Fruit fly (Drosophila melanogaster): ENCODE measurements around the gene ocn.

Gene ocn

dm6 chr3R:30004648-30005047, 32.9 kb downstream of the ocn start, which contains the start of the genes Nlp and Nph:
Gene Nlp, plus strand, starts transcription at chr3R:30004785.
Gene Nph, minus strand, starts transcription at chr3R:30004861.
- peak; percentile 76 for TF ChIP-seq Myc (optimal IDR thresholded peaks at IDR 0.05)
- no peak for TF ChIP-seq N (GFP tag; optimal IDR thresholded peaks at IDR 0.05)
- peak; percentile 25 for TF ChIP-seq psq (GFP tag; optimal IDR thresholded peaks at IDR 0.05)
- TF ChIP-seq Rel (GFP tag; optimal IDR thresholded peaks at IDR 0.05) = no peak
- peak; percentile 36 for TF ChIP-seq Rel (tag; optimal IDR thresholded peaks at IDR 0.05)
- TF ChIP-seq lola (GFP tag; optimal IDR thresholded peaks at IDR 0.05) = no peak
- peak; percentile 54 for TF ChIP-seq h (GFP tag; optimal IDR thresholded peaks at IDR 0.05)
- TF ChIP-seq CG9705 (GFP tag; optimal IDR thresholded peaks at IDR 0.05) = no peak
- TF ChIP-seq CrebA (GFP tag; optimal IDR thresholded peaks at IDR 0.05; ENCODE audit: borderline replicate concordance) = no peak
- peak; percentile 39 for TF ChIP-seq br (GFP tag; optimal IDR thresholded peaks at IDR 0.05)
- TF ChIP-seq Sp1 (GFP tag; optimal IDR thresholded peaks at IDR 0.05) = peak; percentile 37
- TF ChIP-seq rgr (GFP tag; optimal IDR thresholded peaks at IDR 0.05) = peak; percentile 50
- peak; percentile 29 for TF ChIP-seq HLH106 (tag; optimal IDR thresholded peaks at IDR 0.05)
- peak; percentile 0 for TF ChIP-seq OdsH (GFP tag; optimal IDR thresholded peaks at IDR 0.05)
- no peak for TF ChIP-seq GATAd (GFP tag; optimal IDR thresholded peaks at IDR 0.05)
- TF ChIP-seq brk (GFP tag; optimal IDR thresholded peaks at IDR 0.05) = no peak
- TF ChIP-seq sage (GFP tag; optimal IDR thresholded peaks at IDR 0.05) = no peak
- peak in 1 of 2 experiments; percentile 18 for TF ChIP-seq foxo (GFP tag; optimal IDR thresholded peaks at IDR 0.05)

- no peak for TF ChIP-seq Myc (optimal IDR thresholded peaks at IDR 0.05)
- no peak for TF ChIP-seq CrebA (GFP tag; optimal IDR thresholded peaks at IDR 0.05; ENCODE audit: borderline replicate concordance)
- TF ChIP-seq GATAd (GFP tag; optimal IDR thresholded peaks at IDR 0.05) = no peak
- no peak for TF ChIP-seq OdsH (GFP tag; optimal IDR thresholded peaks at IDR 0.05)
- no peak for TF ChIP-seq dl (GFP tag; optimal IDR thresholded peaks at IDR 0.05; ENCODE audit: insufficient read depth in 1 of 2, partially characterized antibody in 2 of 2)
- no peak for TF ChIP-seq Abd-B (GFP tag; optimal IDR thresholded peaks at IDR 0.05)
- no peak for TF ChIP-seq lola (GFP tag; optimal IDR thresholded peaks at IDR 0.05)
- no peak for TF ChIP-seq rgr (GFP tag; optimal IDR thresholded peaks at IDR 0.05)
- no peak for TF ChIP-seq Sp1 (GFP tag; optimal IDR thresholded peaks at IDR 0.05)
- TF ChIP-seq N (GFP tag; optimal IDR thresholded peaks at IDR 0.05) = no peak
Observed at dm6 chr3R:30000286-30000685, 37.2 kb downstream of the ocn start, which contains the start of gene Tace. Gene Tace, plus strand, starts transcription at chr3R:30000530.

dm6 chr3R:29999495-29999894, 38.0 kb downstream of the ocn start, which contains the start of gene CG34298:
Gene CG34298, plus strand, starts transcription at chr3R:29999795.
- TF ChIP-seq CrebA (GFP tag; optimal IDR thresholded peaks at IDR 0.05; ENCODE audit: borderline replicate concordance) (no peak), brk (GFP tag; optimal IDR thresholded peaks at IDR 0.05) (no peak), Vsx2 (GFP tag; optimal IDR thresholded peaks at IDR 0.05; ENCODE audit: partially characterized antibody) (no peak), rgr (GFP tag; optimal IDR thresholded peaks at IDR 0.05) (no peak), woc (GFP tag; optimal IDR thresholded peaks at IDR 0.05) (no peak), Abd-B (GFP tag; optimal IDR thresholded peaks at IDR 0.05) (no peak), sv (GFP tag; optimal IDR thresholded peaks at IDR 0.05) (no peak), ey (GFP tag; optimal IDR thresholded peaks at IDR 0.05) (no peak), Hr78 (GFP tag; optimal IDR thresholded peaks at IDR 0.05) (no peak), Myc (optimal IDR thresholded peaks at IDR 0.05) (no peak), h (GFP tag; optimal IDR thresholded peaks at IDR 0.05) (no peak), tai (GFP tag; optimal IDR thresholded peaks at IDR 0.05) (no peak), psq (GFP tag; optimal IDR thresholded peaks at IDR 0.05) (no peak)

- TF ChIP-seq OdsH (GFP tag; optimal IDR thresholded peaks at IDR 0.05) (peak; percentile 54), woc (GFP tag; optimal IDR thresholded peaks at IDR 0.05) (no peak), Rel (GFP tag; optimal IDR thresholded peaks at IDR 0.05) (no peak), Rel (tag; optimal IDR thresholded peaks at IDR 0.05) (peak; percentile 67), Myc (optimal IDR thresholded peaks at IDR 0.05) (peak; percentile 28), HLH106 (tag; optimal IDR thresholded peaks at IDR 0.05) (peak; percentile 7), ey (GFP tag; optimal IDR thresholded peaks at IDR 0.05) (peak; percentile 51), fru (GFP tag; optimal IDR thresholded peaks at IDR 0.05) (no peak), N (GFP tag; optimal IDR thresholded peaks at IDR 0.05) (no peak), Dfd (GFP tag; optimal IDR thresholded peaks at IDR 0.05) (no peak), pan (optimal IDR thresholded peaks at IDR 0.05) (no peak), foxo (GFP tag; optimal IDR thresholded peaks at IDR 0.05) (no peak), CG32264 (GFP tag; optimal IDR thresholded peaks at IDR 0.05) (no peak), Dif (GFP tag; optimal IDR thresholded peaks at IDR 0.05; ENCODE audit: partially characterized antibody) (no peak), Sp1 (GFP tag; optimal IDR thresholded peaks at IDR 0.05) (no peak)
Observed at dm6 chr3R:29997607-29998236, 39.8 kb downstream of the ocn start, which contains the start of the genes CG15525 and CG11504. Gene CG15525, minus strand, starts transcription at chr3R:29997676. Gene CG11504, plus strand, starts transcription at chr3R:29997900.

All from whole organism, wandering third instar larva.